Worm (Caenorhabditis elegans) whole organism, mixed stage, embryonic: ENCODE data around the gene nspg-1.

Source experiments
- drap-1 ChIP-seq: fragments of 200-800 bp; sonication (Bioruptor generic); optimal IDR thresholded peaks from 3 replicates; lab custom pipeline; 2018; ENCODE audit warnings: mild to moderate bottlenecking, missing genetic modification characterization, missing compliant biosample characterization
- elt-1 ChIP-seq: sonication (generic microtip); optimal IDR thresholded peaks from 2 replicates; lab custom pipeline; 2017; ENCODE audit warnings: missing genetic modification characterization, mild to moderate bottlenecking, missing compliant biosample characterization, antibody characterized with exemption, moderate library complexity, borderline replicate concordance; ENCODE audit not compliant: insufficient read depth
- lin-13 ChIP-seq: fragments of 150-350 bp; optimal IDR thresholded peaks from 2 replicates; lab custom pipeline; 2014; ENCODE audit warnings: missing biosample characterization, missing genetic modification characterization
- mab-5 ChIP-seq: fragments of 150-350 bp; optimal IDR thresholded peaks from 2 replicates; lab custom pipeline; 2014; ENCODE audit warnings: missing biosample characterization, missing genetic modification characterization
- mep-1 ChIP-seq: fragments of 150-350 bp; optimal IDR thresholded peaks from 2 replicates; lab custom pipeline; 2017; ENCODE audit warnings: missing biosample characterization, missing genetic modification reagents, missing genetic modification characterization, inconsistent platforms
- mls-2 ChIP-seq: sonication (generic microtip); optimal IDR thresholded peaks from 2 replicates; lab custom pipeline; 2016; ENCODE audit warnings: mild to moderate bottlenecking, missing genetic modification characterization, moderate library complexity, missing compliant biosample characterization
- nhr-12 ChIP-seq: fragments of 150-350 bp; optimal IDR thresholded peaks from 2 replicates; lab custom pipeline; 2014; ENCODE audit warnings: missing biosample characterization, missing genetic modification characterization
- nhr-76 ChIP-seq: sonication (generic microtip); optimal IDR thresholded peaks from 2 replicates; lab custom pipeline; 2017; ENCODE audit warnings: missing biosample characterization, missing genetic modification characterization
- snpc-4 ChIP-seq: fragments of 150-350 bp; optimal IDR thresholded peaks from 2 replicates; lab custom pipeline; 2014; ENCODE audit warnings: missing biosample characterization, missing genetic modification characterization
- unc-39 ChIP-seq: fragments of 150-350 bp; optimal IDR thresholded peaks from 2 replicates; lab custom pipeline; 2014; ENCODE audit warnings: missing biosample characterization, missing genetic modification characterization

DNA sequence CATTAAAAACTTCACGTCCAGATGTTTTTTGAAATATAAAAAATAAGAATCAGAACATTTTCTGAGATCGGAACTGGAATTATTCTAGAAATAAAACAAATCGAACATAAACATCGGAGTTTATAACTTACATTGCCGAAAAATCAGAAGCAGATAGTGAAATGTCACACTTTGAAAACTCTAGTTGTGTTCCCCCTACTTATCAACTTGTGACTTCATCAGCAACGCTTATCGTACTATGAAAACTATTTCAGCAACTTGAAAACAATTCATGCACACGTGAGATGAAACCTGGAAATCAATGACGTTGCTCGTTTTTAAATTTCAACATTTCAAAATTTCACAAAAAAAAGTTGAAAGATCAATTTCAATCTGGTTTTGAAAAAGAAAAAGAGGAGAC, 8.8 kb upstream of the nspg-1 start:
- no peak for TF ChIP-seq elt-1 (tag; lab: Kevin White, UChicago)
- TF ChIP-seq lin-13 (tag; lab: Kevin White, UChicago), result no peak
- TF ChIP-seq mls-2 (tag; lab: Kevin White, UChicago), result no peak
- TF ChIP-seq mep-1 (tag; lab: Kevin White, UChicago), result no peak
- no peak for TF ChIP-seq unc-39 (tag; lab: Kevin White, UChicago)
- no peak for TF ChIP-seq nhr-76 (tag; lab: Kevin White, UChicago)
- TF ChIP-seq snpc-4 (tag; lab: Kevin White, UChicago), result no peak
- no peak for TF ChIP-seq drap-1 (GFP tag; lab: Kevin White, UChicago)
- no peak for TF ChIP-seq mab-5 (tag; lab: Kevin White, UChicago)
- TF ChIP-seq nhr-12, result no peak
